Worm (Caenorhabditis elegans): ENCODE results near the gene prde-1.

The prde-1 gene

DNA sequence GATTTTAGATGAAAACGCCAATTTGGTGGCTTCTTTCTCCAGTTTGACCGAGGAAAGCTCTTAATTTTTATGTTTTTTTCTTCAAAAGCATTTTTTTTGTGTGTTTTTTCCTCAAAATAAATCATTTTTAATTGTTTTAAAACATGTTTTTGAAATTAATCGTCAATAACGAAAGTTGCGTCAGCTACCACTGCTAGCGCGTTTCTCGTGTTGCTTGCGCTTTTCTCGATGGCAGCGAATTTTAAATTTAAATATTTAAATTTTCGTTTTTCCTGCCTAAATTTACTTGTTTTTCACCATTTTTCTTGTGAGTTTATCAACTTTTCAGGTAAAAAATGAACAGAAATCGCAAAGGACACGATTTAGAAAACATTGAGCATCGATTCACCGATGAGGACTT is at the start of gene prde-1:
prde-1 (plus strand) TSS at position 322 of the 400 bp plus-strand sequence.
- TF ChIP-seq F49E8.2 (tag; optimal IDR thresholded peaks at IDR 0.05; ENCODE audit: borderline replicate concordance) (peak; percentile 50), ama-1 (optimal IDR thresholded peaks at IDR 0.05) (no peak), ceh-28 (tag; optimal IDR thresholded peaks at IDR 0.05) (no peak)

ce11 chrV:15492518-15492917 is 45.5 kb upstream of the prde-1 start, which contains the start of gene str-264:
Gene str-264, minus strand, starts transcription at chrV:15492618.
- no peak for TF ChIP-seq ceh-20 (GFP tag; IDR thresholded peaks at IDR 0.05)
- no peak for TF ChIP-seq daf-8 (GFP tag; IDR thresholded peaks at IDR 0.05)
- TF ChIP-seq gei-8 (GFP tag; optimal IDR thresholded peaks at IDR 0.05), result no peak
- TF ChIP-seq nhr-42 (GFP tag; IDR thresholded peaks at IDR 0.05), result no peak
- TF ChIP-seq lsy-2 (tag; optimal IDR thresholded peaks at IDR 0.05), result no peak
- TF ChIP-seq nhr-102 (tag; optimal IDR thresholded peaks at IDR 0.05), result no peak
- TF ChIP-seq lin-39 (tag; optimal IDR thresholded peaks at IDR 0.05), result no peak
- no peak for TF ChIP-seq T20F7.1 (GFP tag; optimal IDR thresholded peaks at IDR 0.05)
- no peak for TF ChIP-seq dve-1 (tag; optimal IDR thresholded peaks at IDR 0.05; ENCODE audit: insufficient read depth)
- TF ChIP-seq nhr-41 (GFP tag; IDR thresholded peaks at IDR 0.05), result no peak
- no peak for TF ChIP-seq skn-1 (tag; optimal IDR thresholded peaks at IDR 0.05)
- TF ChIP-seq fkh-10 (GFP tag; optimal IDR thresholded peaks at IDR 0.05), result no peak
- no peak for TF ChIP-seq hlh-30 (tag; optimal IDR thresholded peaks at IDR 0.05; ENCODE audit: insufficient read depth)
- no peak for TF ChIP-seq zfp-3 (GFP tag; conservative IDR thresholded peaks at IDR 0.05)
- no peak for TF ChIP-seq daf-19 (GFP tag; conservative IDR thresholded peaks at IDR 0.05)
- no peak for TF ChIP-seq mep-1 (tag; optimal IDR thresholded peaks at IDR 0.05)
- TF ChIP-seq dmd-9 (GFP tag; IDR thresholded peaks at IDR 0.05), result no peak
- no peak for TF ChIP-seq saeg-2 (GFP tag; IDR thresholded peaks at IDR 0.05)
- TF ChIP-seq ZK546.5 (tag; optimal IDR thresholded peaks at IDR 0.05), result no peak
- no peak for TF ChIP-seq F26F4.8 (GFP tag; conservative IDR thresholded peaks at IDR 0.05)

DNA sequence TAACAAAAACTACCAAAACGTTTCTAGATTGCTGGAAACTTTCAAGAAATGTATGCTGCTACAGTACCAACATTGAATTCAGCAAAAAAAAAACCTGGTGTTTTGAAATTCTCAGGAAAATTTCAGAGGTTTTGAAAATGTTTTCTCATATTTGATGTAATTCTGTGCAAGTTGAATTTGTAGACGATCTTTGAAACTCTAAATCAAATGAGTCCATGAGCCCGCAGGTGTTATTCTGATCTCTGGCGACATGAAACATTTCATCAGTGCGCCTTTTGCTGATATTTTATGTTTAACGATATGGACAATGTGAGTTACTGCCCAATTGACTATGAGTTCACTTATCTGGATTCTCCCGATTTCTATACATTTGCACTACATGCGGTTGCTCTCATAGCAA is 44.4 kb upstream of the prde-1 start, which contains the start of gene srh-218:
srh-218 (plus strand) TSS at position 301 of the 400 bp plus-strand sequence.
- no peak for TF ChIP-seq spr-1 (tag; optimal IDR thresholded peaks at IDR 0.05)
- no peak for TF ChIP-seq snpc-1.2 (GFP tag; IDR thresholded peaks at IDR 0.05)
- no peak for TF ChIP-seq ceh-28 (tag; optimal IDR thresholded peaks at IDR 0.05)
- TF ChIP-seq ces-1 (GFP tag; optimal IDR thresholded peaks at IDR 0.05), result no peak
- TF ChIP-seq cey-2 (tag; optimal IDR thresholded peaks at IDR 0.05; ENCODE audit: borderline replicate concordance, insufficient read depth), result no peak
- TF ChIP-seq egl-27 (tag; optimal IDR thresholded peaks at IDR 0.05), result no peak

DNA sequence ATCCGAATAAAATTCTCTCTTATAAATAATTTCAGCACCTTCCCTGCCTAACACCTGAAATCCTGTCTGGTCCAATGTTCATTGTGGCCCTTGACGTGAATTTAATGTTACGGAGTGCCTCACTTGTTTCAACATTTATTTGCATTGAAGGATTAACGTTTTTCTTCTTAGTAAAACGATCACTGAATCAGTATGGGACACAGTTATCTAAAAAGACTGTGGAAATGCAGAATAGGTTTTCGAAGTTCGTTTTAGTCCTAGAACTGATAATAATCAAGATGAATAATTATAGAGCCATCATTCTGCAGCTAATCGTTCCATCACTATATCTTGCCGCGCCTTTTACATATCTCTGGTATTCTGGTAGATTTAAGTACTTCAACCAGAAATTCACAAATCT is 42.9 kb upstream of the prde-1 start, which contains the start of gene srh-219:
srh-219 (plus strand) TSS at position 301 of the 400 bp plus-strand sequence.
- TF ChIP-seq aha-1 (tag) (no peak), F26F4.8 (GFP tag; conservative IDR thresholded peaks at IDR 0.05) (no peak), zip-11 (GFP tag; IDR thresholded peaks at IDR 0.05) (no peak), skn-1 (tag; optimal IDR thresholded peaks at IDR 0.05) (no peak), T26A8.4 (GFP tag; IDR thresholded peaks at IDR 0.05) (no peak), spr-3 (GFP tag; optimal IDR thresholded peaks at IDR 0.05) (no peak), dmd-8 (GFP tag; IDR thresholded peaks at IDR 0.05) (no peak), hlh-30 (tag; optimal IDR thresholded peaks at IDR 0.05; ENCODE audit: insufficient read depth) (no peak), ceh-44 (GFP tag; IDR thresholded peaks at IDR 0.05) (no peak), egl-27 (tag; optimal IDR thresholded peaks at IDR 0.05) (no peak), nhr-76 (tag; optimal IDR thresholded peaks at IDR 0.05) (no peak), zfp-3 (GFP tag; conservative IDR thresholded peaks at IDR 0.05) (no peak), T20F7.1 (GFP tag; optimal IDR thresholded peaks at IDR 0.05) (no peak), ama-1 (optimal IDR thresholded peaks at IDR 0.05) (no peak), hlh-11 (tag; optimal IDR thresholded peaks at IDR 0.05) (no peak), gei-8 (GFP tag; optimal IDR thresholded peaks at IDR 0.05) (no peak), ZK546.5 (tag; optimal IDR thresholded peaks at IDR 0.05) (no peak)
